Worm (Caenorhabditis elegans): Measurements from ENCODE around the gene T04B8.1.

DNA sequence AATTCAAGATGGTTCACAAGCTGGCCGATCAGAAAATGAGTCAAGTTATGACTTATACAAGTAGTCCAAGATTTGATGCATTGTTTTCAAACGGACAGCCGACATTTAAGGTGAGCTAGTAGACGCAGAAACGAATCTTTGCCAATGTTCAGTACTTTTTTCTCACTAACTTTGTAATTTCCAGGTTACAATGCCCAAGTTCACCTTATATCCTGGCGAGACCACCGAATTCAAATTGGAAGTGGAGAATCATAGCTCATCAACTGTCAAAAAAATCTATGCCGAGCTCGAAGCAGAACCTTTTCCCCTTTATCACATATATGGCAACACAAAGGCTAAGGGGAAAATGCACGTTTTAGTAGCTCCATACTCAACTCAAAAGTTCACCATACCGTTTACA, 6.2 kb upstream of the T04B8.1 start:
- TF ChIP-seq ztf-29 (GFP tag; IDR thresholded peaks at IDR 0.05) (no peak), ztf-23 (GFP tag; IDR thresholded peaks at IDR 0.05) (no peak), tab-1 (GFP tag; IDR thresholded peaks at IDR 0.05) (no peak), cog-1 (tag; optimal IDR thresholded peaks at IDR 0.05) (no peak), klf-2 (GFP tag; conservative IDR thresholded peaks at IDR 0.05) (no peak), flt-1 (GFP tag; IDR thresholded peaks at IDR 0.05) (no peak)

Measured in whole organism, midembryonic.